Worm (Caenorhabditis elegans): Measurements from ENCODE around the gene flp-20.

The flp-20 gene

ce11 chrX:9319080-9319479 lies 30.6 kb downstream of the flp-20 start, which contains the start of gene npr-7:
Gene npr-7, minus strand, starts transcription at chrX:9319180.
- TF ChIP-seq ceh-14 (tag; optimal IDR thresholded peaks at IDR 0.05) (no peak), ceh-22 (tag; optimal IDR thresholded peaks at IDR 0.05) (no peak), pax-1 (tag; optimal IDR thresholded peaks at IDR 0.05) (no peak), ceh-34 (tag; optimal IDR thresholded peaks at IDR 0.05) (no peak), ceh-45 (GFP tag; IDR thresholded peaks at IDR 0.05) (no peak), mec-3 (tag; optimal IDR thresholded peaks at IDR 0.05; ENCODE audit: borderline replicate concordance) (no peak), gmeb-2 (tag; optimal IDR thresholded peaks at IDR 0.05) (no peak), hlh-8 (tag; optimal IDR thresholded peaks at IDR 0.05) (no peak), lim-6 (tag; optimal IDR thresholded peaks at IDR 0.05) (no peak), F13H6.1 (tag; optimal IDR thresholded peaks at IDR 0.05) (no peak), ztf-16 (tag; optimal IDR thresholded peaks at IDR 0.05) (no peak), fkh-6 (tag; optimal IDR thresholded peaks at IDR 0.05) (no peak), ref-2 (tag; optimal IDR thresholded peaks at IDR 0.05) (no peak), rnt-1 (tag; optimal IDR thresholded peaks at IDR 0.05) (no peak), npax-4 (tag; optimal IDR thresholded peaks at IDR 0.05) (no peak), pha-2 (tag; optimal IDR thresholded peaks at IDR 0.05) (no peak), lin-11 (tag; optimal IDR thresholded peaks at IDR 0.05) (no peak), tbx-7 (tag; optimal IDR thresholded peaks at IDR 0.05) (no peak)

- TF ChIP-seq madf-2 (tag; optimal IDR thresholded peaks at IDR 0.05) (no peak), ceh-45 (GFP tag; IDR thresholded peaks at IDR 0.05) (no peak), tbx-7 (tag; optimal IDR thresholded peaks at IDR 0.05) (no peak), hlh-30 (tag; optimal IDR thresholded peaks at IDR 0.05; ENCODE audit: insufficient read depth) (no peak), pha-2 (tag; optimal IDR thresholded peaks at IDR 0.05) (no peak), pha-4 (tag; optimal IDR thresholded peaks at IDR 0.05) (no peak)
Measured at ce11 chrX:9314397-9314796, 35.3 kb downstream of the flp-20 start, which contains the start of gene ttr-38. Gene ttr-38, minus strand, starts transcription at chrX:9314497.

- TF ChIP-seq ceh-31 (tag; optimal IDR thresholded peaks at IDR 0.05), result no peak
- no peak for TF ChIP-seq pax-1 (tag; optimal IDR thresholded peaks at IDR 0.05)
- no peak for TF ChIP-seq mec-3 (tag; optimal IDR thresholded peaks at IDR 0.05; ENCODE audit: borderline replicate concordance)
Measured at ce11 chrX:9311225-9311624, 38.5 kb downstream of the flp-20 start, which contains the start of gene H29C22.1. Gene H29C22.1, minus strand, starts transcription at chrX:9311325.

- TF ChIP-seq pha-4 (tag; optimal IDR thresholded peaks at IDR 0.05), result no peak
- TF ChIP-seq hlh-6 (tag; optimal IDR thresholded peaks at IDR 0.05), result no peak
- no peak for TF ChIP-seq elt-2 (tag; optimal IDR thresholded peaks at IDR 0.05)
- TF ChIP-seq unc-55 (GFP tag; optimal IDR thresholded peaks at IDR 0.05), result no peak
- TF ChIP-seq lin-11 (tag; optimal IDR thresholded peaks at IDR 0.05), result no peak
- TF ChIP-seq ref-2 (tag; optimal IDR thresholded peaks at IDR 0.05), result no peak
- no peak for TF ChIP-seq mec-3 (tag; optimal IDR thresholded peaks at IDR 0.05; ENCODE audit: borderline replicate concordance)
- TF ChIP-seq ceh-48 (tag; optimal IDR thresholded peaks at IDR 0.05), result no peak
- no peak for TF ChIP-seq F13H6.1 (tag; optimal IDR thresholded peaks at IDR 0.05)
- TF ChIP-seq hlh-13 (GFP tag; optimal IDR thresholded peaks at IDR 0.05), result no peak
Measured at ce11 chrX:9303422-9303821, 46.3 kb downstream of the flp-20 start, which contains the start of gene tmc-2. Gene tmc-2, plus strand, starts transcription at chrX:9303722.

ce11 chrX:9302763-9303162 lies 46.9 kb downstream of the flp-20 start:
- TF ChIP-seq K09A11.1 (tag; optimal IDR thresholded peaks at IDR 0.05; ENCODE audit: insufficient read depth), result no peak
- TF ChIP-seq pqm-1 (tag; optimal IDR thresholded peaks at IDR 0.05), result no peak
- no peak for TF ChIP-seq dmd-4 (tag; optimal IDR thresholded peaks at IDR 0.05; ENCODE audit: borderline replicate concordance)
- no peak for TF ChIP-seq unc-55 (GFP tag; optimal IDR thresholded peaks at IDR 0.05)
- no peak for TF ChIP-seq ceh-22 (tag; optimal IDR thresholded peaks at IDR 0.05)
- TF ChIP-seq elt-4 (tag; optimal IDR thresholded peaks at IDR 0.05), result no peak
- TF ChIP-seq eyg-1 (tag; optimal IDR thresholded peaks at IDR 0.05), result no peak
- no peak for TF ChIP-seq nfya-1 (tag; optimal IDR thresholded peaks at IDR 0.05)
- TF ChIP-seq lim-6 (tag; optimal IDR thresholded peaks at IDR 0.05), result no peak
- TF ChIP-seq ceh-30 (tag; optimal IDR thresholded peaks at IDR 0.05), result no peak
- no peak for TF ChIP-seq ref-2 (tag; optimal IDR thresholded peaks at IDR 0.05)
- no peak for TF ChIP-seq odd-2 (tag; optimal IDR thresholded peaks at IDR 0.05)
- TF ChIP-seq C38D4.7 (GFP tag; optimal IDR thresholded peaks at IDR 0.05), result no peak
- TF ChIP-seq ceh-48 (tag; optimal IDR thresholded peaks at IDR 0.05), result no peak
